Fruit fly (Drosophila melanogaster) whole organism, pupa: Measurements from ENCODE around the gene mesh.

Experiments used
- CG10348 ChIP-seq: fragments of 200-800 bp; sonication (Bioruptor generic); IDR thresholded peaks from 2 replicates; pipeline ENCODE4 v1.3.6; 2022; ENCODE audit warnings: missing biosample characterization, missing genetic modification characterization
- CG12605 ChIP-seq: fragments of 200-800 bp; sonication (Bioruptor generic); IDR thresholded peaks from 2 replicates; pipeline ENCODE4 v1.3.6; 2022; ENCODE audit warnings: missing biosample characterization, missing genetic modification characterization
- CG13204 ChIP-seq: fragments of 200-800 bp; sonication (Bioruptor generic); optimal IDR thresholded peaks from 2 replicates; lab custom pipeline; 2018; ENCODE audit warnings: missing biosample characterization, mild to moderate bottlenecking, missing genetic modification characterization, moderate library complexity
- CG14655 ChIP-seq: fragments of 200-800 bp; sonication (Bioruptor generic); optimal IDR thresholded peaks from 3 replicates; lab custom pipeline; 2017; ENCODE audit warnings: mild to moderate bottlenecking, missing biosample characterization, missing genetic modification reagents, missing genetic modification characterization
- CG15710 ChIP-seq: fragments of 200-800 bp; sonication (Bioruptor generic); optimal IDR thresholded peaks from 2 replicates; lab custom pipeline; 2018; ENCODE audit warnings: missing biosample characterization, mild to moderate bottlenecking, missing genetic modification characterization, moderate library complexity
- CG17806 ChIP-seq: fragments of 200-800 bp; sonication (Bioruptor generic); optimal IDR thresholded peaks from 2 replicates; lab custom pipeline; 2018; ENCODE audit warnings: missing biosample characterization, mild to moderate bottlenecking, missing genetic modification characterization, moderate library complexity
- CG32121 ChIP-seq: fragments of 200-800 bp; sonication (Bioruptor generic); IDR thresholded peaks from 2 replicates; pipeline ENCODE4 v1.3.6; 2022; ENCODE audit warnings: missing biosample characterization, missing genetic modification characterization
- CG34367 ChIP-seq: fragments of 200-800 bp; sonication (Bioruptor generic); optimal IDR thresholded peaks from 2 replicates; lab custom pipeline; 2018; ENCODE audit warnings: missing biosample characterization, mild to moderate bottlenecking, missing genetic modification characterization
- CG4496 ChIP-seq: fragments of 200-800 bp; sonication (Bioruptor generic); IDR thresholded peaks from 3 replicates; pipeline ENCODE4 v1.3.6; 2022; ENCODE audit warnings: missing biosample characterization, missing genetic modification characterization
- CG8159 ChIP-seq: fragments of 200-800 bp; sonication (Bioruptor generic); optimal IDR thresholded peaks from 3 replicates; lab custom pipeline; 2018; ENCODE audit warnings: missing biosample characterization, mild to moderate bottlenecking, missing genetic modification characterization, moderate library complexity
- CG8301 ChIP-seq: fragments of 200-800 bp; sonication (Bioruptor generic); optimal IDR thresholded peaks from 2 replicates; lab custom pipeline; 2018; ENCODE audit warnings: missing biosample characterization, mild to moderate bottlenecking, missing genetic modification characterization
- CG9948 ChIP-seq: fragments of 200-800 bp; sonication (Bioruptor generic); optimal IDR thresholded peaks from 2 replicates; lab custom pipeline; 2018; ENCODE audit warnings: missing biosample characterization, mild to moderate bottlenecking, missing genetic modification characterization, moderate library complexity
- D1 ChIP-seq: fragments of 200-800 bp; sonication (Bioruptor generic); optimal IDR thresholded peaks from 2 replicates; lab custom pipeline; 2018; ENCODE audit warnings: missing biosample characterization, mild to moderate bottlenecking, missing genetic modification characterization, moderate library complexity
- EcR ChIP-seq: fragments of 200-800 bp; sonication (Bioruptor generic); optimal IDR thresholded peaks from 3 replicates; lab custom pipeline; 2019; ENCODE audit warnings: missing biosample characterization, missing genetic modification characterization, mild to moderate bottlenecking, moderate library complexity, missing genetic modification reagents
- Ets98B ChIP-seq: fragments of 200-800 bp; sonication (Bioruptor generic); IDR thresholded peaks from 2 replicates; pipeline ENCODE4 v1.3.6; 2022; ENCODE audit warnings: missing biosample characterization, missing genetic modification characterization
- Pif1A ChIP-seq: fragments of 200-800 bp; sonication (Bioruptor generic); optimal IDR thresholded peaks from 3 replicates; lab custom pipeline; 2016; ENCODE audit warnings: missing biosample characterization, missing genetic modification characterization
- Pif1B ChIP-seq: fragments of 200-800 bp; sonication (Bioruptor generic); optimal IDR thresholded peaks from 3 replicates; lab custom pipeline; 2016; ENCODE audit warnings: missing biosample characterization, missing genetic modification characterization
- Snoo ChIP-seq: fragments of 200-800 bp; sonication (Bioruptor generic); optimal IDR thresholded peaks from 3 replicates; lab custom pipeline; 2017; ENCODE audit warnings: missing biosample characterization, mild to moderate bottlenecking, missing genetic modification characterization, inconsistent platforms
- fd96Ca ChIP-seq: fragments of 200-800 bp; sonication (Bioruptor generic); IDR thresholded peaks from 3 replicates; pipeline ENCODE4 v1.3.6; 2022; ENCODE audit warnings: missing biosample characterization, missing genetic modification characterization
- gl ChIP-seq: fragments of 200-800 bp; sonication (Bioruptor generic); optimal IDR thresholded peaks from 2 replicates; lab custom pipeline; 2018; ENCODE audit warnings: missing biosample characterization, mild to moderate bottlenecking, missing genetic modification characterization
- rn ChIP-seq: fragments of 200-800 bp; sonication (Bioruptor generic); IDR thresholded peaks from 2 replicates; pipeline ENCODE4 v1.3.6; 2022; ENCODE audit warnings: missing biosample characterization, missing genetic modification characterization

mesh gene

dm6 chr3R:31195695-31196113, at the start of gene mesh:
TSS of gene mesh (minus strand) at chr3R:31195762.
- TF ChIP-seq CG15710 (tag; lab: Kevin White, UChicago) (no peak), CG10348 (GFP tag; lab: Robert Waterston, UW) (no peak), CG13204 (GFP tag; lab: Kevin White, UChicago) (no peak), CG32121 (GFP tag; lab: Robert Waterston, UW) (no peak), fd96Ca (GFP tag; lab: Robert Waterston, UW) (no peak), D1 (tag; lab: Kevin White, UChicago) (no peak), EcR (GFP tag; lab: Kevin White, UChicago) (no peak)

DNA sequence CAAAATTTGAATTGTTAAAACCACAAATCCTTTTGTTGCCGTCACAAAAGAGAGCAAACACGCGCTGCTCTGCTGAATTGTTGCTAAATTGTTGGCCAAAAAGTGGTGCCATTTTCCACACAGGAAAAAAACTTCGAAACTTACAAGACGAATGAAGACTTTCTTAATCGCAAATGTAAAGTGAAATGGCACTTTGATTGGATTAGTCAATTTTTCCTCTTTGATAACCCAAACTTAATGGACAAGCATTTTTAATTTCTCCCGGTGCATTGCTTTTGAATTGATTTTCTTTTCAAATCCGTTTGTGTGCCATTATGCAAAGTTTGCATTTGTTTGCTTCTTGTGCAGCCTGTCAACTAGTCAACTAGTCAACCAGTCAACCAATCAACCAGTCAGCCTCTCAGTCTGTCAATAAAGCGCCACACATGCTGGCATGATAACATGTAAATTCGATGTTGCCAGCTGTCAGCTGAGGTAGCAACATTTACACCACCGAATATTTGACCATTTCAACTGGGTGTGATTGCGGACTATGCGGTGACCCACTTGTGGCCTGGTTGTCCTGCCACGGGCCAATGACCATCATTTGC, 47.6 kb upstream of the mesh start:
- peak; percentile 78 for TF ChIP-seq fd96Ca (GFP tag; lab: Robert Waterston, UW)
- TF ChIP-seq CG15710 (tag; lab: Kevin White, UChicago) = no peak
- no peak for TF ChIP-seq CG17806 (tag; lab: Kevin White, UChicago)
- peak; percentile 10 for TF ChIP-seq Pif1A (GFP tag; lab: Kevin White, UChicago)
- TF ChIP-seq Ets98B (GFP tag; lab: Robert Waterston, UW) = peak; percentile 80
- no peak for TF ChIP-seq CG9948 (tag; lab: Kevin White, UChicago)
- TF ChIP-seq Pif1B = no peak
- no peak for TF ChIP-seq CG8159
- TF ChIP-seq CG4496 (GFP tag; lab: Robert Waterston, UW) = peak; percentile 83
- TF ChIP-seq CG8301 (tag; lab: Kevin White, UChicago) = no peak
- peak; percentile 30; the same call in 1 of the 2 replicates for TF ChIP-seq CG12605 (GFP tag; lab: Robert Waterston, UW)
- TF ChIP-seq CG32121 (GFP tag; lab: Robert Waterston, UW) = peak; percentile 75

dm6 chr3R:31241109-31241508, 45.5 kb upstream of the mesh start:
- TF ChIP-seq rn (GFP tag; lab: Robert Waterston, UW) = no peak
- no peak for TF ChIP-seq CG4496 (GFP tag; lab: Robert Waterston, UW)
- no peak for TF ChIP-seq CG32121 (GFP tag; lab: Robert Waterston, UW)
- no peak for TF ChIP-seq Pif1A (GFP tag; lab: Kevin White, UChicago)
- TF ChIP-seq CG10348 (GFP tag; lab: Robert Waterston, UW) = no peak
- no peak for TF ChIP-seq CG14655 (GFP tag; lab: Kevin White, UChicago)
- TF ChIP-seq CG15710 (tag; lab: Kevin White, UChicago) = no peak
- no peak for TF ChIP-seq fd96Ca (GFP tag; lab: Robert Waterston, UW)
- no peak for TF ChIP-seq gl (tag; lab: Kevin White, UChicago)
- no peak for TF ChIP-seq D1 (tag; lab: Kevin White, UChicago)
- no peak for TF ChIP-seq CG8301 (tag; lab: Kevin White, UChicago)
- no peak for TF ChIP-seq CG12605 (GFP tag; lab: Robert Waterston, UW)
- no peak for TF ChIP-seq Snoo (tag; lab: Kevin White, UChicago)

- TF ChIP-seq EcR (GFP tag; lab: Kevin White, UChicago) (no peak), D1 (tag; lab: Kevin White, UChicago) (no peak), CG34367 (no peak), Snoo (tag; lab: Kevin White, UChicago) (no peak), CG15710 (tag; lab: Kevin White, UChicago) (no peak), CG9948 (tag; lab: Kevin White, UChicago) (no peak), fd96Ca (GFP tag; lab: Robert Waterston, UW) (no peak), CG32121 (GFP tag; lab: Robert Waterston, UW) (no peak), CG13204 (GFP tag; lab: Kevin White, UChicago) (no peak), CG12605 (GFP tag; lab: Robert Waterston, UW) (no peak), rn (GFP tag; lab: Robert Waterston, UW) (no peak), Ets98B (GFP tag; lab: Robert Waterston, UW) (no peak), Pif1B (no peak), CG17806 (tag; lab: Kevin White, UChicago) (no peak), Pif1A (GFP tag; lab: Kevin White, UChicago) (no peak)
- TF ChIP-seq, all 21 proteins: peak for 0
Measured at dm6 chr3R:31240023-31240422, 44.5 kb upstream of the mesh start.

DNA sequence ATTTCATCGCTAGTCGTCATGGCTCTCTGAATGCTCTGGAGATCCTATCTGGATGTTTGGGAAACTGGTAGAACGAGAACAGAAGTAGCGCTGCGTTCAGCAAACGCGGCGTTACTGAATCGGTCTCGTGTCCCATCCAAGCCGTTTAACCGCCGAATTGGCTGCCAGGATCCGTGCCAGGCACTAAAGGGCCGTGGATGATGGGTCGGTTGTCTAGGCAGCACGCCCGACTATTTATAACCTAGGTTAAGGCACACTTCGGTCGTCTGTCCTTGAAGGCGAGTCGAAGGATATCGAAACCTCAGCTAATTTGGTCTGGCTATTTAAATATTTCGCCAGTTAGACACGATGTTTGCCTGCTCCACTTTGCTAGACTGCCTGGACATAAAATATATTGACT, 39.7 kb upstream of the mesh start, which contains the start of gene CG15564:
TSS of gene CG15564 (minus strand) at position 101 of the 400 bp plus-strand sequence.
- TF ChIP-seq CG4496 (GFP tag; lab: Robert Waterston, UW) (no peak), CG15710 (tag; lab: Kevin White, UChicago) (no peak), CG8301 (tag; lab: Kevin White, UChicago) (no peak), EcR (GFP tag; lab: Kevin White, UChicago) (no peak), CG12605 (GFP tag; lab: Robert Waterston, UW) (no peak), Snoo (tag; lab: Kevin White, UChicago) (no peak), CG34367 (no peak), Pif1B (no peak), rn (GFP tag; lab: Robert Waterston, UW) (no peak), fd96Ca (GFP tag; lab: Robert Waterston, UW) (no peak), D1 (tag; lab: Kevin White, UChicago) (no peak), CG9948 (tag; lab: Kevin White, UChicago) (no peak), CG10348 (GFP tag; lab: Robert Waterston, UW) (no peak), CG14655 (GFP tag; lab: Kevin White, UChicago) (no peak), CG32121 (GFP tag; lab: Robert Waterston, UW) (no peak), gl (tag; lab: Kevin White, UChicago) (no peak), CG17806 (tag; lab: Kevin White, UChicago) (no peak), CG13204 (GFP tag; lab: Kevin White, UChicago) (no peak), CG8159 (no peak), Pif1A (GFP tag; lab: Kevin White, UChicago) (no peak)
